Worm (Caenorhabditis elegans): ENCODE results near the gene eri-1.

DNA sequence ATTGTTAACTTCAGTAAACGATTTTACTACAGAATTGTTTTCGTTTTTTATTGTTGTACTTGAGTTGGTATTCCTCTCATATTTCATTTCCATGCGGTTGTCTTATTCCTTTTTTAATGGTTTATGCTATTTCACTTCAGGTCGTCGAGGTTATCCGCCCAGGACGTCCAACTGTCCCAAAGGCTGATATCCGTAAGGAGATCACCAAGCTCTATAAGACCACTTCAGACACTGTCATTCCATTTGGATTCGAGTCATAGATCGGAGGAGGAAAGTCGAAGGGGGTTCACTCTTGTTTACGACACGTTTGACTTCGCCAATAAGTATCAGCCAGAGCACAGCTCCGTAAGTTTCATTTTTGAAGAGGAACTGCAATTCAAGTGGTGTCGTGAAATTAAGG is 33.2 kb downstream of the eri-1 start, which contains the start of gene T07A9.14:
- no peak for TF ChIP-seq skn-1 (tag; optimal IDR thresholded peaks at IDR 0.05)
- TF ChIP-seq zag-1 (tag; optimal IDR thresholded peaks at IDR 0.05): no peak
- TF ChIP-seq pqm-1 (tag; optimal IDR thresholded peaks at IDR 0.05): no peak
- TF ChIP-seq ceh-62 (tag; optimal IDR thresholded peaks at IDR 0.05): no peak
- peak; percentile 25 for TF ChIP-seq F49E8.2 (tag; optimal IDR thresholded peaks at IDR 0.05; ENCODE audit: borderline replicate concordance)
- no peak for TF ChIP-seq nhr-10 (tag; optimal IDR thresholded peaks at IDR 0.05)
- TF ChIP-seq unc-39 (tag; optimal IDR thresholded peaks at IDR 0.05): no peak
- TF ChIP-seq ceh-32 (tag; optimal IDR thresholded peaks at IDR 0.05; ENCODE audit: poor library complexity): no peak
- TF ChIP-seq lin-13 (GFP tag; optimal IDR thresholded peaks at IDR 0.05): no peak
- no peak for TF ChIP-seq pha-4 (GFP tag; IDR thresholded peaks at IDR 0.05)
- no peak for TF ChIP-seq pha-4 (tag; optimal IDR thresholded peaks at IDR 0.05)
- TF ChIP-seq nhr-77 (tag; optimal IDR thresholded peaks at IDR 0.05): no peak
- no peak for TF ChIP-seq D1046.2 (GFP tag; IDR thresholded peaks at IDR 0.05)
- no peak for TF ChIP-seq mdl-1 (tag; optimal IDR thresholded peaks at IDR 0.05)

Data from whole organism, L4 larva.